Fruit fly (Drosophila melanogaster): ENCODE measurements around the gene CIA30.
A peak's percentile ranks its signal among the peaks of the same experiment; 100 is the strongest.

The CIA30 gene

dm6 chr3R:29785242-29785641, 48.5 kb downstream of the CIA30 start:
- TF ChIP-seq pad (GFP tag; optimal IDR thresholded peaks at IDR 0.05) = no peak
- TF ChIP-seq CG12768 (GFP tag; optimal IDR thresholded peaks at IDR 0.05) = no peak
- TF ChIP-seq CG33017 (tag; optimal IDR thresholded peaks at IDR 0.05) = no peak
- no peak for TF ChIP-seq ovo (GFP tag; optimal IDR thresholded peaks at IDR 0.05)
- TF ChIP-seq tj (GFP tag; optimal IDR thresholded peaks at IDR 0.05) = no peak
- TF ChIP-seq Mnt (GFP tag; optimal IDR thresholded peaks at IDR 0.05) = no peak
- no peak for TF ChIP-seq cnc (optimal IDR thresholded peaks at IDR 0.05)
- TF ChIP-seq CG7101 (tag; optimal IDR thresholded peaks at IDR 0.05) = no peak

- TF ChIP-seq CG11617 (GFP tag; optimal IDR thresholded peaks at IDR 0.05) = no peak
- TF ChIP-seq CG14711 (tag; optimal IDR thresholded peaks at IDR 0.05) = peak; percentile 37
- peak; percentile 84 for TF ChIP-seq tj (GFP tag; optimal IDR thresholded peaks at IDR 0.05)
- no peak for TF ChIP-seq Clk (GFP tag; optimal IDR thresholded peaks at IDR 0.05)
- peak; percentile 87 for TF ChIP-seq kay (GFP tag; ENCODE audit: borderline replicate concordance)
These were observed 49.5 kb downstream of the CIA30 start for dm6 chr3R:29786016-29786996.
